Fruit fly (Drosophila melanogaster) whole organism, embryonic: ENCODE results near the gene Uxt.
A peak's percentile ranks its signal among the peaks of the same experiment; 100 is the strongest.

Source experiments
- Awh ChIP-seq: fragments of 200-800 bp; sonication (Bioruptor generic); IDR thresholded peaks from 2 replicates; pipeline ENCODE4, ENCODE4 v1.3.6; 2022; ENCODE audit warnings: missing biosample characterization, missing genetic modification characterization
- CG10431 ChIP-seq: fragments of 200-800 bp; sonication (Bioruptor generic); optimal IDR thresholded peaks from 3 replicates; lab custom pipeline; 2018; ENCODE audit warnings: missing biosample characterization, mild to moderate bottlenecking, missing genetic modification characterization
- CG12219 ChIP-seq: fragments of 200-800 bp; sonication (Bioruptor generic); optimal IDR thresholded peaks from 3 replicates; lab custom pipeline; 2018; ENCODE audit warnings: missing biosample characterization, mild to moderate bottlenecking, missing genetic modification characterization
- CG15601 ChIP-seq: fragments of 200-800 bp; sonication (Bioruptor generic); optimal IDR thresholded peaks from 3 replicates; lab custom pipeline; 2019; ENCODE audit warnings: missing biosample characterization, mild to moderate bottlenecking, missing genetic modification characterization, moderate library complexity
- CG1602 ChIP-seq: fragments of 200-800 bp; sonication (Bioruptor generic); optimal IDR thresholded peaks from 3 replicates; lab custom pipeline; 2016; ENCODE audit warnings: missing biosample characterization, missing genetic modification characterization
- CG1603 ChIP-seq: fragments of 200-800 bp; sonication (Bioruptor generic); optimal IDR thresholded peaks from 2 replicates; lab custom pipeline; 2019; ENCODE audit warnings: missing biosample characterization, mild to moderate bottlenecking, missing genetic modification characterization, moderate library complexity
- CG16779 ChIP-seq: fragments of 200-800 bp; sonication (Bioruptor generic); IDR thresholded peaks from 2 replicates; pipeline ENCODE4 v1.3.6; 2022; ENCODE audit warnings: missing biosample characterization, missing genetic modification characterization
- CG18476 ChIP-seq: fragments of 200-800 bp; sonication (Bioruptor generic); optimal IDR thresholded peaks from 2 replicates; lab custom pipeline; 2016; ENCODE audit warnings: missing biosample characterization, mild to moderate bottlenecking, missing genetic modification characterization
- CG31224 ChIP-seq: fragments of 200-800 bp; sonication (Bioruptor generic); IDR thresholded peaks from 2 replicates; pipeline ENCODE4 v1.3.6; 2022; ENCODE audit warnings: missing biosample characterization, missing genetic modification characterization
- CG31441 ChIP-seq: fragments of 200-800 bp; sonication (Bioruptor generic); IDR thresholded peaks from 2 replicates; pipeline ENCODE4 v1.3.6; 2022; ENCODE audit warnings: missing biosample characterization, missing genetic modification characterization
- CG32767 ChIP-seq: fragments of 200-800 bp; sonication (Bioruptor generic); IDR thresholded peaks from 2 replicates; pipeline ENCODE4 v1.3.6; 2022; ENCODE audit warnings: missing biosample characterization, missing genetic modification characterization
- CG32772 ChIP-seq: fragments of 200-800 bp; sonication (Bioruptor generic); IDR thresholded peaks from 2 replicates; pipeline ENCODE4 v1.3.6; 2022; ENCODE audit warnings: missing biosample characterization, missing genetic modification characterization
- CG4404 ChIP-seq: fragments of 200-800 bp; sonication (Bioruptor generic); IDR thresholded peaks from 2 replicates; pipeline ENCODE4 v1.3.6; 2022; ENCODE audit warnings: missing biosample characterization, missing genetic modification characterization
- CG4617 ChIP-seq: fragments of 200-800 bp; sonication (Bioruptor generic); optimal IDR thresholded peaks from 3 replicates; lab custom pipeline; 2016; ENCODE audit warnings: missing biosample characterization, missing genetic modification characterization, borderline replicate concordance
- CG4707 ChIP-seq: fragments of 200-800 bp; sonication (Bioruptor generic); optimal IDR thresholded peaks from 2 replicates; lab custom pipeline; 2018; ENCODE audit warnings: missing biosample characterization, mild to moderate bottlenecking, missing genetic modification characterization, moderate library complexity
- CG6175 ChIP-seq: fragments of 200-800 bp; sonication (Bioruptor generic); IDR thresholded peaks from 3 replicates; pipeline ENCODE4 v1.3.6; 2022; ENCODE audit warnings: missing biosample characterization, missing genetic modification characterization
- CG6654 ChIP-seq: fragments of 200-800 bp; sonication (Bioruptor generic); optimal IDR thresholded peaks from 2 replicates; lab custom pipeline; 2017; ENCODE audit warnings: missing biosample characterization, mild to moderate bottlenecking, missing genetic modification characterization
- CG7357 ChIP-seq: fragments of 200-800 bp; sonication (Bioruptor generic); IDR thresholded peaks from 3 replicates; pipeline ENCODE4 v1.3.6; 2022; ENCODE audit warnings: missing biosample characterization, missing genetic modification characterization
- CG7786 ChIP-seq: fragments of 200-800 bp; sonication (Bioruptor generic); optimal IDR thresholded peaks from 2 replicates; lab custom pipeline; 2016; ENCODE audit warnings: missing biosample characterization, missing genetic modification characterization
- CG9727 ChIP-seq: fragments of 200-800 bp; sonication (Bioruptor generic); optimal IDR thresholded peaks from 3 replicates; lab custom pipeline; 2017; ENCODE audit warnings: missing biosample characterization, mild to moderate bottlenecking, missing genetic modification characterization
- CG9876 ChIP-seq: fragments of 200-800 bp; sonication (Bioruptor generic); optimal IDR thresholded peaks from 2 replicates; lab custom pipeline; 2016; ENCODE audit warnings: missing biosample characterization, missing genetic modification characterization
- Camta ChIP-seq: fragments of 200-800 bp; sonication (Bioruptor generic); optimal IDR thresholded peaks from 2 replicates; lab custom pipeline; 2016; ENCODE audit warnings: missing biosample characterization, missing genetic modification characterization
- CkIIα-i1 ChIP-seq: fragments of 200-800 bp; sonication (Bioruptor generic); IDR thresholded peaks from 2 replicates; pipeline ENCODE4 v1.3.6; 2022; ENCODE audit warnings: missing biosample characterization, missing genetic modification characterization
- D19A ChIP-seq: fragments of 200-800 bp; optimal IDR thresholded peaks from 3 replicates; lab custom pipeline; 2019; ENCODE audit warnings: missing biosample characterization, mild to moderate bottlenecking, missing genetic modification characterization, moderate library complexity
- Dbx ChIP-seq: fragments of 200-800 bp; sonication (Bioruptor generic); IDR thresholded peaks from 3 replicates; pipeline ENCODE4 v1.3.6; 2022; ENCODE audit warnings: missing biosample characterization, missing genetic modification characterization
- E2f2 ChIP-seq: fragments of 200-800 bp; sonication (Bioruptor generic); IDR thresholded peaks from 2 replicates; pipeline ENCODE4 v1.3.6; 2022; ENCODE audit warnings: missing biosample characterization, missing genetic modification characterization
- Fer3 ChIP-seq: fragments of 200-800 bp; sonication (Bioruptor generic); optimal IDR thresholded peaks from 2 replicates; lab custom pipeline; 2018; ENCODE audit warnings: missing biosample characterization, mild to moderate bottlenecking, missing genetic modification characterization, moderate library complexity
- H15 ChIP-seq: fragments of 200-800 bp; sonication (Bioruptor generic); IDR thresholded peaks from 3 replicates; pipeline ENCODE4 v1.3.6; 2022; ENCODE audit warnings: missing biosample characterization, missing genetic modification characterization
- HLH54F ChIP-seq: fragments of 200-800 bp; sonication (Bioruptor generic); optimal IDR thresholded peaks from 3 replicates; lab custom pipeline; 2016; ENCODE audit warnings: missing biosample characterization, missing genetic modification characterization
- Hmx ChIP-seq: fragments of 200-800 bp; sonication (Bioruptor generic); optimal IDR thresholded peaks from 2 replicates; lab custom pipeline; 2016; ENCODE audit warnings: missing biosample characterization, missing genetic modification characterization
- Hr78 ChIP-seq, 2 experiments: fragments of 200-800 bp in 1 of 2; fragments of >200 bp in 1 of 2; sonication (Bioruptor generic) in 1 of 2; optimal IDR thresholded peaks; 2 replicates each; lab custom pipeline; 2017 to 2019; ENCODE audit warnings: missing biosample characterization in 2 of 2, missing genetic modification characterization in 2 of 2, mild to moderate bottlenecking in 1 of 2, moderate library complexity in 1 of 2
- Rx ChIP-seq: fragments of 200-800 bp; sonication (Bioruptor generic); IDR thresholded peaks from 2 replicates; pipeline ENCODE4 v1.3.6; 2022; ENCODE audit warnings: missing biosample characterization, missing genetic modification characterization
- Sry-δ ChIP-seq: fragments of 200-800 bp; sonication (Bioruptor generic); optimal IDR thresholded peaks from 2 replicates; lab custom pipeline; 2016; ENCODE audit warnings: missing biosample characterization, missing genetic modification characterization
- Ssrp ChIP-seq: fragments of 200-800 bp; sonication (Bioruptor generic); optimal IDR thresholded peaks from 2 replicates; lab custom pipeline; 2018; ENCODE audit warnings: missing biosample characterization, mild to moderate bottlenecking, missing genetic modification characterization, moderate library complexity
- Usf ChIP-seq: fragments of 200-800 bp; sonication (Bioruptor generic); optimal IDR thresholded peaks from 2 replicates; lab custom pipeline; 2017; ENCODE audit warnings: missing genotype, missing biosample characterization, missing genetic modification characterization
- amos ChIP-seq: fragments of 200-800 bp; sonication (Bioruptor generic); IDR thresholded peaks from 2 replicates; pipeline ENCODE4 v1.3.6; 2022; ENCODE audit warnings: missing biosample characterization, missing genetic modification characterization; ENCODE audit not compliant: partially characterized antibody
- bcd ChIP-seq: fragments of 200-800 bp; sonication (Bioruptor generic); optimal IDR thresholded peaks from 2 replicates; lab custom pipeline; 2017; ENCODE audit warnings: missing biosample characterization, mild to moderate bottlenecking, missing genetic modification characterization
- dmrt11E ChIP-seq: fragments of 200-800 bp; sonication (Bioruptor generic); optimal IDR thresholded peaks from 3 replicates; lab custom pipeline; 2018; ENCODE audit warnings: missing biosample characterization, mild to moderate bottlenecking, missing genetic modification characterization, moderate library complexity
- grau ChIP-seq: fragments of 200-800 bp; optimal IDR thresholded peaks from 3 replicates; lab custom pipeline; 2019; ENCODE audit warnings: missing biosample characterization, mild to moderate bottlenecking, missing genetic modification characterization, moderate library complexity
- gsb ChIP-seq: fragments of 200-800 bp; sonication (Bioruptor generic); IDR thresholded peaks from 2 replicates; pipeline ENCODE4 v1.3.6; 2022; ENCODE audit warnings: missing biosample characterization, missing genetic modification characterization
- lab ChIP-seq: fragments of 200-800 bp; sonication (Bioruptor generic); optimal IDR thresholded peaks from 3 replicates; lab custom pipeline; 2017; ENCODE audit warnings: missing biosample characterization, missing genetic modification characterization, mild to moderate bottlenecking, moderate library complexity, missing genetic modification reagents
- maf-S ChIP-seq: fragments of 200-800 bp; sonication (Bioruptor generic); optimal IDR thresholded peaks from 2 replicates; lab custom pipeline; 2016; ENCODE audit warnings: missing biosample characterization, missing genetic modification characterization
- pzg ChIP-seq: fragments of 200-800 bp; sonication (Bioruptor generic); optimal IDR thresholded peaks from 3 replicates; lab custom pipeline; 2018; ENCODE audit warnings: missing biosample characterization, mild to moderate bottlenecking, missing genetic modification characterization, moderate library complexity
- sc ChIP-seq, 3 experiments: fragments of >200 bp in 2 of 3; fragments of 200-800 bp in 1 of 3; sonication (Bioruptor generic) in 1 of 3; optimal IDR thresholded peaks; 2 replicates in 2 of 3; 3 replicates in 1 of 3; lab custom pipeline; 2017; ENCODE audit warnings: mild to moderate bottlenecking in 1 of 3, missing biosample characterization in 1 of 3, missing genetic modification characterization in 1 of 3, missing genetic modification reagents in 1 of 3
- seq ChIP-seq: fragments of 200-800 bp; sonication (Bioruptor generic); IDR thresholded peaks from 2 replicates; pipeline ENCODE4 v1.3.6; 2022; ENCODE audit warnings: missing biosample characterization, missing genetic modification characterization
- tgo ChIP-seq: fragments of 200-800 bp; sonication (Bioruptor generic); IDR thresholded peaks from 3 replicates; pipeline ENCODE4 v1.3.6; 2022; ENCODE audit warnings: missing biosample characterization, missing genetic modification characterization
- tup ChIP-seq: fragments of 200-800 bp; sonication (Bioruptor generic); optimal IDR thresholded peaks from 2 replicates; lab custom pipeline; 2016; ENCODE audit warnings: missing biosample characterization, mild to moderate bottlenecking, missing genetic modification characterization, moderate library complexity
- yki ChIP-seq: fragments of >200 bp; optimal IDR thresholded peaks from 3 replicates; lab custom pipeline; 2018
- zfh1 ChIP-seq: fragments of 200-800 bp; sonication (Bioruptor generic); IDR thresholded peaks from 3 replicates; pipeline ENCODE4 v1.3.6; 2022; ENCODE audit warnings: missing biosample characterization, missing genetic modification characterization

Uxt gene

DNA sequence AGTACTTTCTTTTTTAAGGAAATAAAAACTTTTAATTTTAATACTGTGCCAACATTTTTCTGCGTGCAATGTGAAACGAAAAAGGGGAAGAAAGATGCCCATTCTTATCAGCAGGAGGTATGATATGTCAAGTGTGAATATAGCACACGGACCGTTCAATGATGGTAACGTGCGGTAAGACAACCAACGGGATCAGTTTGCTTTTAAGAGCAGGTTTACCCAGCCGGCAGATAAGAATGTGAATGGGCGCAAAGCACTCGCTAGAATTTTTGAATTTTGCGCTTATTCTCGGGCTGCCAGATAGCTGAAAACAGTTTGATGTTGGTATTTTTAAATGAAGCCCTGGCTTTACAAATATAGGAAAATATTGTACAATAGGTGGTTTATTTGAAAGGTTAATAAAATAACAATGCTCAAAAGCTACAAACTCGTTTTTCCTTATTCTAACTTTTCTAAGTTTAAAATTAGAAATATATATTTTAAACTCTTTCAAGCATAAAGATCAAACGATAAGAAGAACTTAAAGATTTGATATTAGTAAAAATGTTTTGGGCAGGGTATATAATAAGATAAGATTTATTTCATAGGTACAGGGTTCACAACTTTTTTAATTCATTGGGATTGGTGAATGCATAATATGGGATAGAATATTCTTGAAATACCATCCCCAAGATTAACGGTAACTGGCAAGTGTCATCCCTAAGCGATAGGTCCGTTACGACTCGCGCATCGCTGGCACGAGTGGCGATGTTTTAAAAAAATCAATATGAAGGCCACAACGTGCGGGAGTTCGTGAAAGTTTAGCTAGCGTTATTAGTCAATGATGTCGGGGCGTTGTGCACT lies 8.0 kb upstream of the Uxt start, which contains the start of gene dao (continued):
- TF ChIP-seq pzg (GFP tag; lab: Kevin White, UChicago) (peak; percentile 31), CG7786 (GFP tag; lab: Kevin White, UChicago) (no peak), CG9727 (GFP tag; lab: Kevin White, UChicago) (peak; percentile 63), CG31224 (GFP tag; lab: Robert Waterston, UW) (no peak; the same call in 1 of the 2 replicates), grau (peak; percentile 58), Sry-δ (GFP tag; lab: Kevin White, UChicago) (peak; percentile 94), CkIIα-i1 (GFP tag; lab: Robert Waterston, UW) (no peak), CG1603 (tag; lab: Kevin White, UChicago) (peak; percentile 23), Usf (GFP tag; lab: Kevin White, UChicago) (no peak), Fer3 (peak; percentile 10), Hmx (GFP tag; lab: Kevin White, UChicago) (peak; percentile 17), H15 (GFP tag; lab: Robert Waterston, UW) (no peak; the same call in 2 of the 3 replicates), lab (peak; percentile 18), D19A (tag; lab: Kevin White, UChicago) (no peak), dmrt11E (tag; lab: Kevin White, UChicago) (peak; percentile 31), CG12219 (GFP tag; lab: Kevin White, UChicago) (no peak), Rx (GFP tag; lab: Robert Waterston, UW) (0 out of 2 replicates have a peak, but pooled peaks have one; percentile 29), zfh1 (GFP tag; lab: Robert Waterston, UW) (peak; percentile 55), CG6175 (no peak), CG15601 (tag; lab: Kevin White, UChicago) (peak; percentile 15), CG1602 (GFP tag; lab: Kevin White, UChicago) (peak; percentile 68), Ssrp (tag; lab: Kevin White, UChicago) (peak; percentile 47), Dbx (GFP tag; lab: Robert Waterston, UW) (peak; percentile 70; the same call in 1 of the 3 replicates), CG16779 (0 out of 2 replicates have a peak, but pooled peaks have one; percentile 2), maf-S (GFP tag; lab: Kevin White, UChicago) (no peak), CG4404 (no peak), seq (no peak), sc (optimal IDR thresholded peaks at IDR 0.05; lab: Kevin White, UChicago) (no peak), sc (GFP tag; optimal IDR thresholded peaks at IDR 0.05; lab: Kevin White, UChicago) (no peak), CG9876 (GFP tag; lab: Kevin White, UChicago) (no peak), CG4617 (GFP tag; lab: Kevin White, UChicago) (no peak), HLH54F (GFP tag; lab: Kevin White, UChicago) (peak; percentile 35), CG10431 (GFP tag; lab: Kevin White, UChicago) (no peak), CG6654 (no peak), CG32772 (GFP tag; lab: Robert Waterston, UW) (peak; percentile 66; the same call in 1 of the 2 replicates), amos (peak; percentile 78), CG32767 (GFP tag; lab: Robert Waterston, UW) (no peak), yki (no peak), CG18476 (GFP tag; lab: Kevin White, UChicago) (no peak), gsb (GFP tag; lab: Robert Waterston, UW) (0 out of 2 replicates have a peak, but pooled peaks have one; percentile 6), Camta (GFP tag; lab: Kevin White, UChicago) (peak; percentile 18), bcd (GFP tag; lab: Kevin White, UChicago) (no peak), Awh (no peak; the same call in 1 of the 2 replicates), E2f2 (peak; percentile 90), CG31441 (GFP tag; lab: Robert Waterston, UW) (no peak), CG4707 (GFP tag; lab: Kevin White, UChicago) (no peak), tgo (GFP tag; lab: Robert Waterston, UW) (no peak), Hr78 (GFP tag; optimal IDR thresholded peaks at IDR 0.05; lab: Kevin White, UChicago) (no peak), tup (GFP tag; lab: Kevin White, UChicago) (no peak), CG7357 (GFP tag; lab: Robert Waterston, UW) (no peak)
